Fruit fly (Drosophila melanogaster): ENCODE data around the gene eco.

DNA sequence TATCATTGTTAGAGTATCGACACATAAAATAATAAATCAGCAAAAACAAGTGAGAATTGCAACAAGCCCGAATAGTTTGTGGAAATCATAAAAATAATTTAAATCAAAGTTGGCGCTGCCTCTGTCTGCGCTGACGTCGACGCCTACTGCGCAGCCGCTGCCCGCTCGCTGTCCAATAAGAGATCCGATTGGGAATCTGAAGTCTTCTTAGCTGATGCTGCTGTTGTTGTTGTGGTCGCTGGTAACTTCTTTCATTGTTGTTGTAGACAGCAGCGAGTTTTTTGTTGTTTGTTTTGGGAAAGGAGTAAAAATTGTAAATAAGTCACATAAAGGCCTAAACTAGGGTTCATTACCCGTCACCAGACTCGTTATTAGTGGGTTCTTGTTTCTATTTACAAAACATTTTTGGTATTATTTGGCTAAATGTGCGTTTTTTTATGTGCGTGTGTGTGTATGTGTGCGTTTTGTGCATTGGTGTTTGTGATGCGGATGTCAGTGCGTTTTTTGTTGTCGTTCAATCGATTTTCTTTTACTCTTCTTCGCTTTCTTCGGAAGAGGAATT is 25.7 kb upstream of the eco start:
- TF ChIP-seq Crg-1 (GFP tag; optimal IDR thresholded peaks at IDR 0.05) (no peak), CG5204 (GFP tag; optimal IDR thresholded peaks at IDR 0.05) (no peak), pad (GFP tag; optimal IDR thresholded peaks at IDR 0.05) (no peak), cnc (optimal IDR thresholded peaks at IDR 0.05) (no peak), kay (GFP tag; ENCODE audit: borderline replicate concordance) (no peak), CG11617 (GFP tag; optimal IDR thresholded peaks at IDR 0.05) (no peak), CG7101 (tag; optimal IDR thresholded peaks at IDR 0.05) (no peak), CG33017 (tag; optimal IDR thresholded peaks at IDR 0.05) (no peak), CG12768 (GFP tag; optimal IDR thresholded peaks at IDR 0.05) (no peak), CG14711 (tag; optimal IDR thresholded peaks at IDR 0.05) (no peak), cic (GFP tag; optimal IDR thresholded peaks at IDR 0.05) (no peak)

All from whole organism, adult.